Worm (Caenorhabditis elegans) whole organism, mixed stage, embryonic: ENCODE data around the gene W02H3.1.

Experiments used
- M03D4.4 ChIP-seq: sonication (generic microtip); optimal IDR thresholded peaks from 2 replicates; lab custom pipeline; 2017; ENCODE audit warnings: mild to moderate bottlenecking, missing genetic modification characterization, missing compliant biosample characterization
- bed-3 ChIP-seq: fragments of 200-800 bp; sonication (Bioruptor generic); optimal IDR thresholded peaks from 3 replicates; lab custom pipeline; 2018; ENCODE audit warnings: mild to moderate bottlenecking, missing genetic modification characterization, moderate library complexity, missing compliant biosample characterization
- blmp-1 ChIP-seq: fragments of 150-350 bp; optimal IDR thresholded peaks from 2 replicates; lab custom pipeline; 2014; ENCODE audit warnings: missing biosample characterization, missing genetic modification characterization
- ceh-39 ChIP-seq: fragments of 150-350 bp; optimal IDR thresholded peaks from 2 replicates; lab custom pipeline; 2014; ENCODE audit warnings: missing biosample characterization, missing genetic modification characterization
- ceh-43 ChIP-seq: fragments of 200-800 bp; sonication (Bioruptor generic); optimal IDR thresholded peaks from 2 replicates; lab custom pipeline; 2018; ENCODE audit warnings: mild to moderate bottlenecking, missing genetic modification characterization, moderate library complexity, missing compliant biosample characterization
- ceh-83 ChIP-seq: fragments of 200-800 bp; sonication (Bioruptor generic); optimal IDR thresholded peaks from 2 replicates; lab custom pipeline; 2018; ENCODE audit warnings: mild to moderate bottlenecking, missing genetic modification characterization, missing compliant biosample characterization
- ces-1 ChIP-seq: fragments of 150-350 bp; optimal IDR thresholded peaks from 2 replicates; lab custom pipeline; 2014; ENCODE audit warnings: missing biosample characterization, missing genetic modification reagents, missing genetic modification characterization
- cnd-1 ChIP-seq: fragments of 200-800 bp; sonication (Bioruptor generic); optimal IDR thresholded peaks from 2 replicates; lab custom pipeline; 2018; ENCODE audit warnings: mild to moderate bottlenecking, missing genetic modification characterization, missing compliant biosample characterization
- drap-1 ChIP-seq: fragments of 200-800 bp; sonication (Bioruptor generic); optimal IDR thresholded peaks from 3 replicates; lab custom pipeline; 2018; ENCODE audit warnings: mild to moderate bottlenecking, missing genetic modification characterization, missing compliant biosample characterization
- elt-1 ChIP-seq: sonication (generic microtip); optimal IDR thresholded peaks from 2 replicates; lab custom pipeline; 2017; ENCODE audit warnings: missing genetic modification characterization, mild to moderate bottlenecking, missing compliant biosample characterization, antibody characterized with exemption, moderate library complexity, borderline replicate concordance; ENCODE audit not compliant: insufficient read depth
- elt-3 ChIP-seq: fragments of 150-350 bp; optimal IDR thresholded peaks from 2 replicates; lab custom pipeline; 2014; ENCODE audit warnings: missing biosample characterization, missing genetic modification characterization
- flh-1 ChIP-seq: fragments of 200-800 bp; sonication (Bioruptor generic); optimal IDR thresholded peaks from 2 replicates; lab custom pipeline; 2018; ENCODE audit warnings: mild to moderate bottlenecking, missing genetic modification characterization, moderate library complexity, missing compliant biosample characterization
- ham-2 ChIP-seq: fragments of 200-800 bp; sonication (Bioruptor generic); optimal IDR thresholded peaks from 2 replicates; lab custom pipeline; 2018; ENCODE audit warnings: mild to moderate bottlenecking, missing genetic modification characterization, missing compliant biosample characterization
- hlh-1 ChIP-seq: fragments of 150-350 bp; optimal IDR thresholded peaks from 2 replicates; lab custom pipeline; 2014; ENCODE audit warnings: missing biosample characterization, missing genetic modification reagents, missing genetic modification characterization
- lin-13 ChIP-seq: fragments of 150-350 bp; optimal IDR thresholded peaks from 2 replicates; lab custom pipeline; 2014; ENCODE audit warnings: missing biosample characterization, missing genetic modification characterization
- lin-32 ChIP-seq: fragments of 200-800 bp; sonication (Bioruptor generic); optimal IDR thresholded peaks from 2 replicates; lab custom pipeline; 2018; ENCODE audit warnings: mild to moderate bottlenecking, missing genetic modification characterization, missing compliant biosample characterization
- lsy-2 ChIP-seq: fragments of 150-350 bp; optimal IDR thresholded peaks from 2 replicates; lab custom pipeline; 2014; ENCODE audit warnings: missing biosample characterization, missing genetic modification characterization
- mab-5 ChIP-seq: fragments of 150-350 bp; optimal IDR thresholded peaks from 2 replicates; lab custom pipeline; 2014; ENCODE audit warnings: missing biosample characterization, missing genetic modification characterization
- mep-1 ChIP-seq: fragments of 150-350 bp; optimal IDR thresholded peaks from 2 replicates; lab custom pipeline; 2017; ENCODE audit warnings: missing biosample characterization, missing genetic modification reagents, missing genetic modification characterization, inconsistent platforms
- mls-2 ChIP-seq: sonication (generic microtip); optimal IDR thresholded peaks from 2 replicates; lab custom pipeline; 2016; ENCODE audit warnings: mild to moderate bottlenecking, missing genetic modification characterization, moderate library complexity, missing compliant biosample characterization
- nhr-12 ChIP-seq: fragments of 150-350 bp; optimal IDR thresholded peaks from 2 replicates; lab custom pipeline; 2014; ENCODE audit warnings: missing biosample characterization, missing genetic modification characterization
- nhr-2 ChIP-seq: fragments of 150-350 bp; optimal IDR thresholded peaks from 2 replicates; lab custom pipeline; 2014; ENCODE audit warnings: missing biosample characterization, missing genetic modification characterization
- nhr-237 ChIP-seq: fragments of 150-350 bp; optimal IDR thresholded peaks from 2 replicates; lab custom pipeline; 2014; ENCODE audit warnings: missing biosample characterization, missing genetic modification characterization
- nhr-28 ChIP-seq: fragments of 150-350 bp; optimal IDR thresholded peaks from 2 replicates; lab custom pipeline; 2014; ENCODE audit warnings: missing biosample characterization, missing genetic modification characterization
- nhr-76 ChIP-seq: sonication (generic microtip); optimal IDR thresholded peaks from 2 replicates; lab custom pipeline; 2017; ENCODE audit warnings: missing biosample characterization, missing genetic modification characterization
- pha-4 ChIP-seq: fragments of 150-350 bp; optimal IDR thresholded peaks from 2 replicates; lab custom pipeline; 2018; ENCODE audit warnings: missing biosample characterization, missing genetic modification reagents, missing genetic modification characterization
- sem-2 ChIP-seq: fragments of 200-800 bp; sonication (Bioruptor generic); optimal IDR thresholded peaks from 2 replicates; lab custom pipeline; 2018; ENCODE audit warnings: mild to moderate bottlenecking, missing genetic modification characterization, missing compliant biosample characterization
- snpc-4 ChIP-seq: fragments of 150-350 bp; optimal IDR thresholded peaks from 2 replicates; lab custom pipeline; 2014; ENCODE audit warnings: missing biosample characterization, missing genetic modification characterization
- sptf-1 ChIP-seq: sonication (generic microtip); optimal IDR thresholded peaks from 2 replicates; lab custom pipeline; 2017; ENCODE audit warnings: mild to moderate bottlenecking, missing genetic modification characterization, moderate library complexity, missing compliant biosample characterization
- tbx-8 ChIP-seq: fragments of 200-800 bp; sonication (Bioruptor generic); optimal IDR thresholded peaks from 2 replicates; lab custom pipeline; 2018; ENCODE audit warnings: mild to moderate bottlenecking, missing genetic modification characterization, moderate library complexity, missing compliant biosample characterization
- unc-120 ChIP-seq: sonication (generic microtip); optimal IDR thresholded peaks from 2 replicates; lab custom pipeline; 2017; ENCODE audit warnings: missing genetic modification characterization, missing compliant biosample characterization; ENCODE audit not compliant: poor library complexity, severe bottlenecking
- unc-39 ChIP-seq: fragments of 150-350 bp; optimal IDR thresholded peaks from 2 replicates; lab custom pipeline; 2014; ENCODE audit warnings: missing biosample characterization, missing genetic modification characterization
- unc-62 ChIP-seq: fragments of 150-350 bp; optimal IDR thresholded peaks from 2 replicates; lab custom pipeline; 2014; ENCODE audit warnings: missing biosample characterization, missing genetic modification reagents, missing genetic modification characterization
- zip-8 ChIP-seq: fragments of 150-350 bp; optimal IDR thresholded peaks from 2 replicates; lab custom pipeline; 2014; ENCODE audit warnings: missing biosample characterization, missing genetic modification characterization
- ztf-11 ChIP-seq: fragments of 150-350 bp; optimal IDR thresholded peaks from 2 replicates; lab custom pipeline; 2014; ENCODE audit warnings: missing biosample characterization, missing genetic modification characterization

W02H3.1 gene

DNA sequence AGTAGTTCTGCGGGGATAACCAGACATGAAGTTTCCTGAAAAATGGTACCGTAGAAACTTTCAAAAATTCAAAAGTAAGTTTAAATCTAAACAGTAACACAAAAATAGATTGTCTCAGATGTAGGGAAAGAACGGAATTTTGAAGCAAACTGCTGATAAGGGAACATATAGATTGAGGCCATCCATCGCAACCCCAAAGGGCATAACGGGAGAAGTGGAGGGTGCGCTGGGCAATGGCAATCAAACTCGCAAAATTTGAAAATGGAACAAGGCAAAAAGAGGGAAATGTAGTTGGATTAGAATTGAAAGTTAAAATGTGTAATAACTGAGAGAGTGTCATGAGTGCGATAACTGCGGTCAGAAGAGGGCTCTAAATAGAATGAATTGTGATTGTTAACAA, 2.1 kb downstream of the W02H3.1 start:
- no peak for TF ChIP-seq ztf-11 (tag; lab: Kevin White, UChicago)
- no peak for TF ChIP-seq pha-4 (tag; lab: Kevin White, UChicago)
- no peak for TF ChIP-seq unc-62 (GFP tag; lab: Kevin White, UChicago)
- TF ChIP-seq M03D4.4 (tag; lab: Kevin White, UChicago) = no peak
- no peak for TF ChIP-seq zip-8
- no peak for TF ChIP-seq nhr-2 (tag; lab: Kevin White, UChicago)
- no peak for TF ChIP-seq drap-1 (GFP tag; lab: Kevin White, UChicago)
- no peak for TF ChIP-seq sem-2 (GFP tag; lab: Kevin White, UChicago)
- no peak for TF ChIP-seq ham-2 (GFP tag; lab: Kevin White, UChicago)
- no peak for TF ChIP-seq unc-120 (tag; lab: Kevin White, UChicago)

DNA sequence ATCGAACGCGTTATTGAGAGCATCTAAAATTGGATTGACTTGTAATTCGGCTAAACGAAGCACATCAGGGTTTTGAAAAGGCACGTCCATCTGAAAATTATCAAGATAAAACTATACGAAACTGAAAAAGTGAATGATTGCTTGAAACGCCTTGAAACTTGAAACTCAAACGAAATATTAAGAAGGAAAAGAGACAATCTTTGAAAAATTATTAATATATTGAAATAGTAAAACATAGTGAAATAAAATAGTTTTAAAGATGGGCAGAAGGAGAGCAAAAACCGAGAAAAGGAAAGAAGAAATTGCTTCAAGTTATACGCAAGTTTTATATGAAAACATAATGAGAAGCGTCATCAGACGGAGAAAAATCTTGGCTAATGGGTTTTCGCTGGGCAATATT, 7.2 kb downstream of the W02H3.1 start, which contains the start of gene W02H3.3:
W02H3.3 (minus strand) TSS at position 101 of the 400 bp plus-strand sequence.
- TF ChIP-seq unc-62 (GFP tag; lab: Kevin White, UChicago) = no peak
- TF ChIP-seq unc-39 (tag; lab: Kevin White, UChicago) = no peak
- no peak for TF ChIP-seq ceh-83
- no peak for TF ChIP-seq lin-32 (GFP tag; lab: Kevin White, UChicago)
- no peak for TF ChIP-seq elt-3
- no peak for TF ChIP-seq nhr-12 (tag; lab: Kevin White, UChicago)
- TF ChIP-seq unc-120 (tag; lab: Kevin White, UChicago) = no peak
- TF ChIP-seq flh-1 (GFP tag; lab: Kevin White, UChicago) = no peak
- TF ChIP-seq snpc-4 = no peak
- TF ChIP-seq hlh-1 = no peak
- no peak for TF ChIP-seq elt-1
- TF ChIP-seq zip-8 = no peak
- no peak for TF ChIP-seq mab-5 (tag; lab: Kevin White, UChicago)
- no peak for TF ChIP-seq M03D4.4 (tag; lab: Kevin White, UChicago)
- TF ChIP-seq ceh-43 (GFP tag; lab: Kevin White, UChicago) = no peak
- no peak for TF ChIP-seq lin-13 (tag; lab: Kevin White, UChicago)
- TF ChIP-seq blmp-1 = no peak
- TF ChIP-seq pha-4 (tag; lab: Kevin White, UChicago) = no peak
- TF ChIP-seq lsy-2 = no peak
- no peak for TF ChIP-seq bed-3 (GFP tag; lab: Kevin White, UChicago)

DNA sequence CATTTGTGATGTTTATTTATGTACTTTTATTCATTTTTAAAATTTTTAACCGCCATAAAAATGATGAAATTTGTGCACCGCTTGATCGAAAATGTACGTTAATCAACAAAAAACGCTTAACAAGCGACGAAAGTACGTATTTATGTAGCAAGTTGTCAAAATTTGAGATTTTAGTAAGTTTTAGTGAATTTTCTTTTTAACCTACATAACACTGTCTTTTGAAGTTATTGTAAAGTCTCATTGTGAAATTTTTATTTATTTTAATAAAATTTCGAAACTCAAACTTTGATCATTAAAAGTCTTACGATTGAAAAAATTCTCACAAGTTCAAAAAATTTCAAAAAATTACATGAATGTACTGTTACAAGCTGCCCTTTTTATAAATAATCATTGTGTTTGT, 7.9 kb downstream of the W02H3.1 start:
- no peak for TF ChIP-seq unc-62 (GFP tag; lab: Kevin White, UChicago)
- TF ChIP-seq blmp-1 = no peak
- no peak for TF ChIP-seq zip-8
- TF ChIP-seq cnd-1 = no peak
- TF ChIP-seq ceh-39 = no peak
- TF ChIP-seq lin-13 (tag; lab: Kevin White, UChicago) = no peak
- no peak for TF ChIP-seq lsy-2
- TF ChIP-seq flh-1 (GFP tag; lab: Kevin White, UChicago) = no peak
- TF ChIP-seq nhr-76 = no peak
- TF ChIP-seq snpc-4 = no peak
- no peak for TF ChIP-seq nhr-2 (tag; lab: Kevin White, UChicago)
- no peak for TF ChIP-seq hlh-1
- no peak for TF ChIP-seq drap-1 (GFP tag; lab: Kevin White, UChicago)
- no peak for TF ChIP-seq M03D4.4 (tag; lab: Kevin White, UChicago)
- TF ChIP-seq mab-5 (tag; lab: Kevin White, UChicago) = no peak
- TF ChIP-seq lin-32 (GFP tag; lab: Kevin White, UChicago) = no peak

DNA sequence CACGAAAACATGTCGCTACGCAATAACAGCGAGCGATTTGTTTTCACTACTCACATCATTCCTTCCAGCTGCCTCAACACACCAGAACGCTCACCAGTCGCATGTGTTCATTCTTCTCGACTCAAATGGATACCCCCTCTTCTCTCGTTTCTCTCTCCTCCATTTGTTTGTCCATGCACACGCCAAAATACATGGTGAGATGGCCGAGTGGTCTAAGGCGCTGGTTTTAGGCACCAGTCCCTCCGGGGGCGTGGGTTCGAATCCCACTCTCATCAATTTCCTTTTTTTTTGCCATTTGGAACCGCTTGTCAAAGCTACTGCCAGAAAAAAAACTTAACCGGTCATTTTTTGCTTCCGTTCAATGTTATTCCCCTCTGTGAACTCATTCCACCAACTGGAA, 9.8 kb downstream of the W02H3.1 start:
- TF ChIP-seq pha-4 (tag; lab: Kevin White, UChicago) = peak; percentile 48
- no peak for TF ChIP-seq nhr-28 (tag; lab: Kevin White, UChicago)
- TF ChIP-seq nhr-12 (tag; lab: Kevin White, UChicago) = peak; percentile 6
- peak; percentile 63 for TF ChIP-seq lin-32 (GFP tag; lab: Kevin White, UChicago)
- peak; percentile 64 for TF ChIP-seq lin-13 (tag; lab: Kevin White, UChicago)
- TF ChIP-seq bed-3 (GFP tag; lab: Kevin White, UChicago) = peak; percentile 55
- no peak for TF ChIP-seq unc-39 (tag; lab: Kevin White, UChicago)
- TF ChIP-seq blmp-1 = no peak
- peak; percentile 41 for TF ChIP-seq mep-1
- no peak for TF ChIP-seq elt-3
- peak; percentile 55 for TF ChIP-seq ces-1 (GFP tag; lab: Kevin White, UChicago)
- TF ChIP-seq flh-1 (GFP tag; lab: Kevin White, UChicago) = peak; percentile 31
- peak; percentile 86 for TF ChIP-seq cnd-1
- TF ChIP-seq mab-5 (tag; lab: Kevin White, UChicago) = no peak
- no peak for TF ChIP-seq elt-1
- TF ChIP-seq mls-2 (tag; lab: Kevin White, UChicago) = peak; percentile 88
- TF ChIP-seq unc-62 (GFP tag; lab: Kevin White, UChicago) = no peak
- peak; percentile 82 for TF ChIP-seq M03D4.4 (tag; lab: Kevin White, UChicago)
- TF ChIP-seq ceh-39 = peak; percentile 16
- peak; percentile 73 for TF ChIP-seq sem-2 (GFP tag; lab: Kevin White, UChicago)
- TF ChIP-seq ceh-43 (GFP tag; lab: Kevin White, UChicago) = peak; percentile 75
- TF ChIP-seq drap-1 (GFP tag; lab: Kevin White, UChicago) = peak; percentile 84
- TF ChIP-seq lsy-2 = no peak
- no peak for TF ChIP-seq nhr-2 (tag; lab: Kevin White, UChicago)
- TF ChIP-seq sptf-1 (tag; lab: Kevin White, UChicago) = peak; percentile 86
- no peak for TF ChIP-seq snpc-4
- peak; percentile 69 for TF ChIP-seq ztf-11 (tag; lab: Kevin White, UChicago)
- peak; percentile 46 for TF ChIP-seq unc-120 (tag; lab: Kevin White, UChicago)
- TF ChIP-seq ceh-83 = peak; percentile 83
- TF ChIP-seq hlh-1 = no peak
- peak; percentile 5 for TF ChIP-seq ham-2 (GFP tag; lab: Kevin White, UChicago)
- TF ChIP-seq zip-8 = no peak
- TF ChIP-seq tbx-8 (GFP tag; lab: Kevin White, UChicago) = peak; percentile 51
- TF ChIP-seq nhr-76 = no peak
- TF ChIP-seq nhr-237 (tag; lab: Kevin White, UChicago) = peak; percentile 9
